Worm (Caenorhabditis elegans) whole organism, L4 larva: ENCODE data around the gene clec-265.

ENCODE experiments used
- Y48G9A.11 ChIP-seq: fragments of 200-800 bp; sonication (Bioruptor generic); IDR thresholded peaks from 2 replicates; pipeline ENCODE4 v1.3.6; 2022; ENCODE audit warnings: missing genetic modification reagents, missing genetic modification characterization, missing compliant biosample characterization
- duxl-1 ChIP-seq: sonication (generic microtip); optimal IDR thresholded peaks from 2 replicates; lab custom pipeline; 2016; ENCODE audit warnings: mild to moderate bottlenecking, missing genetic modification characterization, moderate library complexity, missing compliant biosample characterization; ENCODE audit not compliant: poor library complexity
- egl-27 ChIP-seq: sonication (generic microtip); optimal IDR thresholded peaks from 3 replicates; lab custom pipeline; 2017; ENCODE audit warnings: missing biosample characterization, missing genetic modification reagents, missing genetic modification characterization
- hlh-11 ChIP-seq: fragments of 200-800 bp; sonication (Bioruptor generic); optimal IDR thresholded peaks from 2 replicates; lab custom pipeline; 2018; ENCODE audit warnings: mild to moderate bottlenecking, missing genetic modification characterization, missing compliant biosample characterization
- hlh-30 ChIP-seq: sonication (generic microtip); optimal IDR thresholded peaks from 2 replicates; lab custom pipeline; 2017; ENCODE audit warnings: antibody characterized with exemption, mild to moderate bottlenecking, missing genetic modification characterization, missing compliant biosample characterization; ENCODE audit not compliant: insufficient read depth
- lin-13 ChIP-seq: fragments of 150-350 bp; optimal IDR thresholded peaks from 2 replicates; lab custom pipeline; 2014; ENCODE audit warnings: missing biosample characterization, missing genetic modification reagents, missing genetic modification characterization
- madf-9 ChIP-seq: fragments of 200-800 bp; sonication (Bioruptor generic); conservative IDR thresholded peaks from 2 replicates; pipeline ENCODE4 v1.3.6; 2022; ENCODE audit warnings: missing genetic modification reagents, missing genetic modification characterization, missing compliant biosample characterization
- mxl-3 ChIP-seq: fragments of 200-800 bp; sonication (Bioruptor generic); optimal IDR thresholded peaks from 2 replicates; lab custom pipeline; 2018; ENCODE audit warnings: mild to moderate bottlenecking, missing genetic modification characterization, missing compliant biosample characterization
- nhr-237 ChIP-seq: sonication (generic microtip); optimal IDR thresholded peaks from 2 replicates; lab custom pipeline; 2017; ENCODE audit warnings: missing biosample characterization, missing genetic modification characterization
- nhr-41 ChIP-seq: fragments of 200-800 bp; sonication (Bioruptor generic); IDR thresholded peaks from 2 replicates; pipeline ENCODE4 v1.3.6; 2022; ENCODE audit warnings: missing genetic modification reagents, missing genetic modification characterization, missing compliant biosample characterization
- rbr-2 ChIP-seq: sonication (generic microtip); optimal IDR thresholded peaks from 2 replicates; lab custom pipeline; 2016; ENCODE audit warnings: missing genotype, missing genetic modification characterization, missing compliant biosample characterization
- sdz-12 ChIP-seq: fragments of 200-800 bp; sonication (Bioruptor generic); optimal IDR thresholded peaks from 2 replicates; lab custom pipeline; 2018; ENCODE audit warnings: mild to moderate bottlenecking, missing genetic modification characterization, missing compliant biosample characterization
- ztf-11 ChIP-seq: fragments of 150-350 bp; optimal IDR thresholded peaks from 2 replicates; lab custom pipeline; 2014; ENCODE audit warnings: missing biosample characterization, missing genetic modification characterization

DNA sequence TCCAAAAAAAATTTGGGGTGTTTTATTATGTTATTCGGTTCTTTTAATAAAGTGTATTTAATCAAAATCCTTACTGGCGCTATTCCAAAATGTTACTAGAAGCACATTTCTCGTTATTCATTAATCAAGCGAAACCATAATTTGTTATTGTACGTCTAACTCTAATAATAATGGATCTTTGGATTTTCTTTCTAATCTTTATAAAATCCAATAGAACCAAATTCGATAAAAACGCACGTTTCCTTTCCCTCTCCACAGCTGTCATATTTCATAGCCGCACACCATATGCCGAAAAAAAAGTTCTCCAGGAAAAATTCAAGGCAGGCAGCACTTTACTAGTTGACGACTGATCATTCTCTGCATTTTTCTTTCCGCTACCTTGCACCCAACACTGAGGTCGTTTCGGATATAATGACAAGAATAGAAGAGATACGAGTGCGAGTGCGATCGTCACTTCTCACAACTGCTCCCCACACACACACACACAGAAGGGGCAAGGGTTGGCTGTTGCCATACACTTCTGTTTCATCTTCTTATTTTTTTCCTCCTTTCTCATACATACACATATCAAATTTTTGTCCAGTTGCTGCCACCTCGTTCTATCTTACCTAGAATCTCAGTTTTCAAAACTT, 7.9 kb upstream of the clec-265 start:
- TF ChIP-seq nhr-41 = no peak
- TF ChIP-seq ztf-11 (tag; lab: Kevin White, UChicago) = no peak
- no peak for TF ChIP-seq egl-27 (tag; lab: Kevin White, UChicago)
- TF ChIP-seq nhr-237 (tag; lab: Kevin White, UChicago) = no peak
- TF ChIP-seq hlh-11 (tag; lab: Kevin White, UChicago) = peak; percentile 53
- no peak for TF ChIP-seq sdz-12 (GFP tag; lab: Kevin White, UChicago)
- TF ChIP-seq duxl-1 = no peak
- TF ChIP-seq rbr-2 = no peak
- TF ChIP-seq hlh-30 = no peak
- TF ChIP-seq lin-13 (GFP tag; lab: Kevin White, UChicago) = no peak
- TF ChIP-seq mxl-3 (GFP tag; lab: Kevin White, UChicago) = peak; percentile 26
- no peak for TF ChIP-seq madf-9 (GFP tag; lab: Robert Waterston, UW)
- no peak for TF ChIP-seq Y48G9A.11
